Worm (Caenorhabditis elegans) whole organism, mixed stage, embryonic: Measurements from ENCODE around the gene T28C12.6.

Source experiments
- blmp-1 ChIP-seq: fragments of 150-350 bp; optimal IDR thresholded peaks from 2 replicates; lab custom pipeline; 2014; ENCODE audit warnings: missing biosample characterization, missing genetic modification characterization
- ceh-39 ChIP-seq: fragments of 150-350 bp; optimal IDR thresholded peaks from 2 replicates; lab custom pipeline; 2014; ENCODE audit warnings: missing biosample characterization, missing genetic modification characterization
- drap-1 ChIP-seq: fragments of 200-800 bp; sonication (Bioruptor generic); optimal IDR thresholded peaks from 3 replicates; lab custom pipeline; 2018; ENCODE audit warnings: mild to moderate bottlenecking, missing genetic modification characterization, missing compliant biosample characterization
- hlh-1 ChIP-seq: fragments of 150-350 bp; optimal IDR thresholded peaks from 2 replicates; lab custom pipeline; 2014; ENCODE audit warnings: missing biosample characterization, missing genetic modification reagents, missing genetic modification characterization
- lin-32 ChIP-seq: fragments of 200-800 bp; sonication (Bioruptor generic); optimal IDR thresholded peaks from 2 replicates; lab custom pipeline; 2018; ENCODE audit warnings: mild to moderate bottlenecking, missing genetic modification characterization, missing compliant biosample characterization
- lsy-2 ChIP-seq: fragments of 150-350 bp; optimal IDR thresholded peaks from 2 replicates; lab custom pipeline; 2014; ENCODE audit warnings: missing biosample characterization, missing genetic modification characterization
- mab-5 ChIP-seq: fragments of 150-350 bp; optimal IDR thresholded peaks from 2 replicates; lab custom pipeline; 2014; ENCODE audit warnings: missing biosample characterization, missing genetic modification characterization
- mep-1 ChIP-seq: fragments of 150-350 bp; optimal IDR thresholded peaks from 2 replicates; lab custom pipeline; 2017; ENCODE audit warnings: missing biosample characterization, missing genetic modification reagents, missing genetic modification characterization, inconsistent platforms
- nhr-12 ChIP-seq: fragments of 150-350 bp; optimal IDR thresholded peaks from 2 replicates; lab custom pipeline; 2014; ENCODE audit warnings: missing biosample characterization, missing genetic modification characterization
- nhr-237 ChIP-seq: fragments of 150-350 bp; optimal IDR thresholded peaks from 2 replicates; lab custom pipeline; 2014; ENCODE audit warnings: missing biosample characterization, missing genetic modification characterization
- nhr-76 ChIP-seq: sonication (generic microtip); optimal IDR thresholded peaks from 2 replicates; lab custom pipeline; 2017; ENCODE audit warnings: missing biosample characterization, missing genetic modification characterization
- snpc-4 ChIP-seq: fragments of 150-350 bp; optimal IDR thresholded peaks from 2 replicates; lab custom pipeline; 2014; ENCODE audit warnings: missing biosample characterization, missing genetic modification characterization
- ztf-11 ChIP-seq: fragments of 150-350 bp; optimal IDR thresholded peaks from 2 replicates; lab custom pipeline; 2014; ENCODE audit warnings: missing biosample characterization, missing genetic modification characterization

ce11 chrV:6368494-6368893 lies 32.6 kb upstream of the T28C12.6 start:
- TF ChIP-seq nhr-237 (tag; lab: Kevin White, UChicago) = no peak
- no peak for TF ChIP-seq drap-1 (GFP tag; lab: Kevin White, UChicago)
- no peak for TF ChIP-seq ztf-11 (tag; lab: Kevin White, UChicago)
- TF ChIP-seq hlh-1 (tag; lab: Kevin White, UChicago) = no peak
- TF ChIP-seq nhr-12 = no peak
- no peak for TF ChIP-seq mab-5 (tag; lab: Kevin White, UChicago)
- no peak for TF ChIP-seq blmp-1 (tag; lab: Kevin White, UChicago)
- no peak for TF ChIP-seq lsy-2 (tag; lab: Kevin White, UChicago)
- no peak for TF ChIP-seq lin-32 (GFP tag; lab: Kevin White, UChicago)
- no peak for TF ChIP-seq snpc-4 (tag; lab: Kevin White, UChicago)
- no peak for TF ChIP-seq ceh-39 (tag; lab: Kevin White, UChicago)
- TF ChIP-seq nhr-76 (tag; lab: Kevin White, UChicago) = no peak
- no peak for TF ChIP-seq mep-1 (tag; lab: Kevin White, UChicago)
